Fruit fly (Drosophila melanogaster): Measurements from ENCODE around the gene CG15269.

Gene CG15269

dm6 chr2L:15109145-15109544 lies at the start of gene CG15269:
CG15269 (plus strand) TSS chr2L:15109405.
- TF ChIP-seq Pif1B (GFP tag; optimal IDR thresholded peaks at IDR 0.05), result no peak
- TF ChIP-seq CG12605 (GFP tag; IDR thresholded peaks at IDR 0.05), result no peak
- TF ChIP-seq CG4496 (GFP tag; IDR thresholded peaks at IDR 0.05), result no peak

DNA sequence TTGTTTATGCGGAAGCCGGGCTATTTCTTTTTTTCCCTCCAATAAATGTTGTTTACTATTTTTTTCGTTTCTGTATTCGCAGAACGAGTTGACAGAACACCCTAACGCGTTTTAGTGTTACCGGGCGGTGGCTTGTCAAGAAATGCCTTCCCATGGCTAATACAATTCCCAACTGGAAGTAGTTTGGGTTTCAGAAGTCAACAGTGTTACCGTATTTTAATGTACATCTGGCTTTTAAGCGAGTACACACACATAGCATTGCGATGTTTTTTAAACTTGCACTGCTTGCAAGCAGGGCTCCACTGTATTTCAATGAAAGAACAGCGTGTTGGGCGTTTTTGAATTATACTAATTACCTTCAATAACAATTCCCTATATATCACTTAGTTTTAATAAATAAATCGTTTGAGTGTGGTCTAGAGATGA lies 48.6 kb upstream of the CG15269 start, which contains the start of gene TfIIS:
Gene TfIIS, minus strand, starts transcription at position 178 of the 426 bp plus-strand sequence.
- TF ChIP-seq gl (tag; optimal IDR thresholded peaks at IDR 0.05) (no peak), EcR (GFP tag; optimal IDR thresholded peaks at IDR 0.05) (no peak), D1 (tag; optimal IDR thresholded peaks at IDR 0.05) (no peak)

- TF ChIP-seq CG4496 (GFP tag; IDR thresholded peaks at IDR 0.05), result no peak; the same call in 2 of the 3 replicates
- TF ChIP-seq CG13204 (GFP tag; optimal IDR thresholded peaks at IDR 0.05), result no peak
- TF ChIP-seq CG17806 (tag; optimal IDR thresholded peaks at IDR 0.05), result peak; percentile 19
- no peak for TF ChIP-seq Pif1B (GFP tag; optimal IDR thresholded peaks at IDR 0.05)
- peak; percentile 35 for TF ChIP-seq CG15710 (tag; optimal IDR thresholded peaks at IDR 0.05)
- no peak for TF ChIP-seq D1 (tag; optimal IDR thresholded peaks at IDR 0.05)
- TF ChIP-seq Pif1A (GFP tag; optimal IDR thresholded peaks at IDR 0.05), result no peak
- no peak for TF ChIP-seq CG34367 (tag; optimal IDR thresholded peaks at IDR 0.05)
- TF ChIP-seq CG32121 (GFP tag; IDR thresholded peaks at IDR 0.05), result 0 out of 2 replicates have a peak, but pooled peaks have one; percentile 35
- TF ChIP-seq Ets98B (GFP tag; IDR thresholded peaks at IDR 0.05), result no peak
- TF ChIP-seq Snoo (tag; optimal IDR thresholded peaks at IDR 0.05), result no peak
- TF ChIP-seq CG14655 (GFP tag; optimal IDR thresholded peaks at IDR 0.05), result no peak
- TF ChIP-seq CG8301 (tag; optimal IDR thresholded peaks at IDR 0.05), result peak; percentile 14
Observed at dm6 chr2L:15061368-15061767, 47.8 kb upstream of the CG15269 start, which contains the start of the genes solo and vas. solo (plus strand) TSS chr2L:15061656. vas (plus strand) TSS chr2L:15061656.

DNA sequence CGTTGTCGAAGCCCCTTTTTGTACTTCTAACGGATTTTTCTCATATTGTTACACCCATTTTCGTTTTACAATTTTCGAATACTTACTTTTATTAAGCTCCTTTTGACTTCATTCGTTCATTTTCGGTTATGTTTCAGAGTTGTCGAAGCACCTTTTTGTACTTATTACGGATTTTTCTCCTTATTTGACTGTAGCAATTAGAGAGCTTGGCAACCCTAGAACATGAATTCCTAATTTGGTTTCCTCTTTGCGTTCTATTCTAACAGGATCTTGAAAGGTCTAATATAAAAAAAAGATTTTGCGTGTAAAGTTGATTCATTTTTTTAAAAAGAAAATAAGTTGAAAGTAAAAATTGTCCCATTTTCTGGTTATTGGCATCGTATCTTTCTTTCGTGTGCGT lies 47.1 kb upstream of the CG15269 start:
- TF ChIP-seq Pif1B (GFP tag; optimal IDR thresholded peaks at IDR 0.05) (no peak), CG14655 (GFP tag; optimal IDR thresholded peaks at IDR 0.05) (no peak)

DNA sequence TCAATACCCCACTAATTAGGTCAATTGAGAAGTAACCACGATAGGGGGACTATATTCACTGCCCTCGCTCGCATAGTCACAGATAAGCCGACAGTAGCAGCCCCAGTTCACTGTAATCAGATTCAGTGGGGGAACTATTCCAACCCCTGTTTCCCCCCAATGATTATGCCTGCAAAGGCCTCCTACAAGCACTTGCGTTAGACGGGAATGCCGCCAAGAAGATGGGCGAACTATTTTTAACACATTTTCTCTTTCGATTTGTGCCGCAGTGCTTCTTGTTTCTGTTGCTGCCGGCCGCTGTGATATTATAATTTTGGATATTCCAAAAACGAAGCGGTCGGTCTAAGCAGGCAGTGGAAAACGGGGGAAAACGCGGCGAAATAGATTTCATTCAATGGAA lies 43.5 kb upstream of the CG15269 start:
- TF ChIP-seq fd96Ca (GFP tag; IDR thresholded peaks at IDR 0.05) (no peak), CG17806 (tag; optimal IDR thresholded peaks at IDR 0.05) (no peak), EcR (GFP tag; optimal IDR thresholded peaks at IDR 0.05) (no peak), CG8159 (tag; optimal IDR thresholded peaks at IDR 0.05) (no peak), D1 (tag; optimal IDR thresholded peaks at IDR 0.05) (no peak), CG12605 (GFP tag; IDR thresholded peaks at IDR 0.05) (no peak), gl (tag; optimal IDR thresholded peaks at IDR 0.05) (no peak), CG9948 (tag; optimal IDR thresholded peaks at IDR 0.05) (no peak), CG8301 (tag; optimal IDR thresholded peaks at IDR 0.05) (no peak), Pif1B (GFP tag; optimal IDR thresholded peaks at IDR 0.05) (no peak), CG15710 (tag; optimal IDR thresholded peaks at IDR 0.05) (no peak), CG34367 (tag; optimal IDR thresholded peaks at IDR 0.05) (no peak), CG10348 (GFP tag; IDR thresholded peaks at IDR 0.05) (no peak), rn (GFP tag; IDR thresholded peaks at IDR 0.05) (no peak)

dm6 chr2L:15066141-15066540 lies 43.1 kb upstream of the CG15269 start:
- TF ChIP-seq EcR (GFP tag; optimal IDR thresholded peaks at IDR 0.05) (no peak), gl (tag; optimal IDR thresholded peaks at IDR 0.05) (no peak), CG32121 (GFP tag; IDR thresholded peaks at IDR 0.05) (no peak), CG34367 (tag; optimal IDR thresholded peaks at IDR 0.05) (no peak), CG17806 (tag; optimal IDR thresholded peaks at IDR 0.05) (no peak)

- TF ChIP-seq CG4496 (GFP tag; IDR thresholded peaks at IDR 0.05), result no peak
- TF ChIP-seq Ets98B (GFP tag; IDR thresholded peaks at IDR 0.05), result peak; percentile 21; the same call in 1 of the 2 replicates
- TF ChIP-seq fd96Ca (GFP tag; IDR thresholded peaks at IDR 0.05), result no peak
Observed at dm6 chr2L:15067832-15068231, 41.4 kb upstream of the CG15269 start.

- TF ChIP-seq CG8301 (tag; optimal IDR thresholded peaks at IDR 0.05), result no peak
- no peak for TF ChIP-seq CG17806 (tag; optimal IDR thresholded peaks at IDR 0.05)
- TF ChIP-seq Ets98B (GFP tag; IDR thresholded peaks at IDR 0.05), result no peak
- no peak for TF ChIP-seq CG15710 (tag; optimal IDR thresholded peaks at IDR 0.05)
- no peak for TF ChIP-seq CG13204 (GFP tag; optimal IDR thresholded peaks at IDR 0.05)
- no peak for TF ChIP-seq CG9948 (tag; optimal IDR thresholded peaks at IDR 0.05)
- no peak for TF ChIP-seq CG10348 (GFP tag; IDR thresholded peaks at IDR 0.05)
- TF ChIP-seq CG32121 (GFP tag; IDR thresholded peaks at IDR 0.05), result no peak
- no peak for TF ChIP-seq EcR (GFP tag; optimal IDR thresholded peaks at IDR 0.05)
- no peak for TF ChIP-seq CG34367 (tag; optimal IDR thresholded peaks at IDR 0.05)
- TF ChIP-seq fd96Ca (GFP tag; IDR thresholded peaks at IDR 0.05), result no peak
- no peak for TF ChIP-seq rn (GFP tag; IDR thresholded peaks at IDR 0.05)
- TF ChIP-seq CG4496 (GFP tag; IDR thresholded peaks at IDR 0.05), result no peak
- no peak for TF ChIP-seq gl (tag; optimal IDR thresholded peaks at IDR 0.05)
- no peak for TF ChIP-seq Snoo (tag; optimal IDR thresholded peaks at IDR 0.05)
- TF ChIP-seq D1 (tag; optimal IDR thresholded peaks at IDR 0.05), result no peak
- no peak for TF ChIP-seq Pif1B (GFP tag; optimal IDR thresholded peaks at IDR 0.05)
Observed at dm6 chr2L:15070216-15070615, 39.0 kb upstream of the CG15269 start, which contains the start of gene vig. vig (minus strand) TSS chr2L:15070316.
